Worm (Caenorhabditis elegans) whole organism, young adult: ENCODE data around the gene C06A1.3.

Experiments
- B0019.2 ChIP-seq: fragments of 200-800 bp; sonication (Bioruptor generic); conservative IDR thresholded peaks from 2 replicates; pipeline ENCODE4 v1.3.6; 2022; ENCODE audit warnings: missing genetic modification reagents, missing genetic modification characterization, missing compliant biosample characterization
- B0035.1 ChIP-seq: sonication (generic microtip); optimal IDR thresholded peaks from 2 replicates; lab custom pipeline; 2016; ENCODE audit warnings: missing genetic modification characterization, mild to moderate bottlenecking, missing compliant biosample characterization, missing genotype, missing genetic modification reagents
- B0261.1 ChIP-seq: sonication (generic microtip); optimal IDR thresholded peaks from 2 replicates; lab custom pipeline; 2016; ENCODE audit warnings: mild to moderate bottlenecking, missing genetic modification characterization, moderate library complexity, missing compliant biosample characterization
- B0336.3 ChIP-seq: fragments of 200-800 bp; sonication (Bioruptor generic); IDR thresholded peaks from 2 replicates; pipeline ENCODE4 v1.3.6; 2022; ENCODE audit warnings: missing genetic modification characterization, missing compliant biosample characterization
- C17E4.6 ChIP-seq: fragments of 200-800 bp; sonication (Bioruptor generic); IDR thresholded peaks from 2 replicates; pipeline ENCODE4 v1.3.6; 2022; ENCODE audit warnings: missing genetic modification reagents, missing genetic modification characterization, missing compliant biosample characterization
- F10E7.11 ChIP-seq: sonication (generic microtip); optimal IDR thresholded peaks from 2 replicates; lab custom pipeline; 2017; ENCODE audit warnings: mild to moderate bottlenecking, missing genetic modification characterization, moderate library complexity, missing compliant biosample characterization
- F22D6.2 ChIP-seq: sonication (generic microtip); optimal IDR thresholded peaks from 2 replicates; lab custom pipeline; 2016; ENCODE audit warnings: mild to moderate bottlenecking, missing genetic modification characterization, missing compliant biosample characterization
- F23B12.7 ChIP-seq: sonication (generic microtip); optimal IDR thresholded peaks from 2 replicates; lab custom pipeline; 2017; ENCODE audit warnings: missing genetic modification characterization, mild to moderate bottlenecking, missing compliant biosample characterization, antibody characterized with exemption, moderate library complexity; ENCODE audit not compliant: insufficient read depth
- F37B4.10 ChIP-seq: fragments of 200-800 bp; sonication (Bioruptor generic); IDR thresholded peaks from 2 replicates; pipeline ENCODE4 v1.3.6; 2022; ENCODE audit warnings: missing genetic modification characterization, missing compliant biosample characterization
- aptf-2 ChIP-seq: fragments of 200-800 bp; sonication (Bioruptor generic); conservative IDR thresholded peaks from 2 replicates; pipeline ENCODE4 v1.3.6; 2022; ENCODE audit warnings: missing genetic modification reagents, missing genetic modification characterization, missing compliant biosample characterization
- aptf-3 ChIP-seq: fragments of 200-800 bp; sonication (Bioruptor generic); IDR thresholded peaks from 2 replicates; pipeline ENCODE4 v1.3.6; 2022; ENCODE audit warnings: missing genetic modification characterization, missing compliant biosample characterization
- bed-2 ChIP-seq: fragments of 200-800 bp; sonication (Bioruptor generic); IDR thresholded peaks from 2 replicates; pipeline ENCODE4 v1.3.6; 2022; ENCODE audit warnings: missing genetic modification reagents, missing genetic modification characterization, missing compliant biosample characterization
- ceh-100 ChIP-seq: fragments of 200-800 bp; sonication (Bioruptor generic); IDR thresholded peaks from 2 replicates; pipeline ENCODE4 v1.3.6; 2022; ENCODE audit warnings: missing genetic modification reagents, missing genetic modification characterization, missing compliant biosample characterization
- ceh-27 ChIP-seq: fragments of 200-800 bp; sonication (Bioruptor generic); optimal IDR thresholded peaks from 2 replicates; lab custom pipeline; 2018; ENCODE audit warnings: mild to moderate bottlenecking, missing genetic modification characterization, moderate library complexity, missing compliant biosample characterization
- ceh-79 ChIP-seq: sonication (generic microtip); optimal IDR thresholded peaks from 2 replicates; lab custom pipeline; 2017; ENCODE audit warnings: mild to moderate bottlenecking, missing genetic modification characterization, missing compliant biosample characterization
- die-1 ChIP-seq: sonication (generic microtip); optimal IDR thresholded peaks from 2 replicates; lab custom pipeline; 2016; ENCODE audit warnings: missing genotype, mild to moderate bottlenecking, missing genetic modification characterization, missing compliant biosample characterization
- dox-1 ChIP-seq: fragments of 200-800 bp; sonication (Bioruptor generic); IDR thresholded peaks from 2 replicates; pipeline ENCODE4 v1.3.6; 2022; ENCODE audit warnings: missing genetic modification reagents, missing genetic modification characterization, missing compliant biosample characterization
- dpff-1 ChIP-seq: sonication (generic microtip); optimal IDR thresholded peaks from 2 replicates; lab custom pipeline; 2017; ENCODE audit warnings: mild to moderate bottlenecking, missing genetic modification characterization, missing compliant biosample characterization
- dpl-1 ChIP-seq: fragments of 150-350 bp; optimal IDR thresholded peaks from 2 replicates; lab custom pipeline; 2014; ENCODE audit warnings: missing biosample characterization, missing genetic modification reagents, missing genetic modification characterization
- efl-1 ChIP-seq: fragments of 150-350 bp; optimal IDR thresholded peaks from 2 replicates; lab custom pipeline; 2014; ENCODE audit warnings: missing biosample characterization, missing genetic modification reagents, missing genetic modification characterization
- ekl-4 ChIP-seq: fragments of 200-800 bp; sonication (Bioruptor generic); IDR thresholded peaks from 2 replicates; pipeline ENCODE4 v1.3.6; 2022; ENCODE audit warnings: missing genetic modification reagents, missing genetic modification characterization, missing compliant biosample characterization
- him-1 ChIP-seq: sonication (generic microtip); optimal IDR thresholded peaks from 2 replicates; lab custom pipeline; 2016; ENCODE audit warnings: missing genotype, missing genetic modification reagents, missing genetic modification characterization, missing compliant biosample characterization
- hmg-1.2 ChIP-seq: fragments of 200-800 bp; sonication (Bioruptor generic); IDR thresholded peaks from 2 replicates; pipeline ENCODE4 v1.3.6; 2022; ENCODE audit warnings: missing genetic modification reagents, missing genetic modification characterization, missing compliant biosample characterization
- hrde-1 ChIP-seq: sonication (generic microtip); optimal IDR thresholded peaks from 2 replicates; lab custom pipeline; 2016; ENCODE audit warnings: missing genetic modification characterization, mild to moderate bottlenecking, missing compliant biosample characterization, moderate library complexity, missing genotype, missing genetic modification reagents, borderline replicate concordance
- hsf-1 ChIP-seq: fragments of 200-800 bp; sonication (Bioruptor generic); IDR thresholded peaks from 2 replicates; pipeline ENCODE4 v1.3.6; 2022; ENCODE audit warnings: missing genetic modification reagents, missing genetic modification characterization, missing compliant biosample characterization
- let-607 ChIP-seq, 2 experiments: fragments of 200-800 bp in 1 of 2; sonication (Bioruptor generic) in 1 of 2; sonication (generic microtip) in 1 of 2; optimal IDR thresholded peaks; 2 replicates each; lab custom pipeline; 2016 to 2018; ENCODE audit warnings: mild to moderate bottlenecking in 2 of 2, missing compliant biosample characterization in 2 of 2, missing genetic modification characterization in 2 of 2, moderate library complexity in 2 of 2, missing genotype in 1 of 2
- lin-26 ChIP-seq: fragments of 200-800 bp; sonication (Bioruptor generic); IDR thresholded peaks from 2 replicates; pipeline ENCODE4 v1.3.6; 2022; ENCODE audit warnings: missing genetic modification reagents, missing genetic modification characterization, missing compliant biosample characterization
- lir-1 ChIP-seq: fragments of 200-800 bp; sonication (Bioruptor generic); conservative IDR thresholded peaks from 2 replicates; pipeline ENCODE4 v1.3.6; 2022; ENCODE audit warnings: missing genetic modification reagents, missing genetic modification characterization, missing compliant biosample characterization
- lsy-27 ChIP-seq: sonication (generic microtip); optimal IDR thresholded peaks from 2 replicates; lab custom pipeline; 2017; ENCODE audit warnings: missing genetic modification characterization, mild to moderate bottlenecking, missing compliant biosample characterization, antibody characterized with exemption, missing genotype, borderline replicate concordance; ENCODE audit not compliant: insufficient read depth
- madf-10 ChIP-seq: sonication (generic microtip); optimal IDR thresholded peaks from 2 replicates; lab custom pipeline; 2016; ENCODE audit warnings: mild to moderate bottlenecking, missing genetic modification characterization, missing compliant biosample characterization
- madf-6 ChIP-seq: fragments of 200-800 bp; sonication (Bioruptor generic); IDR thresholded peaks from 2 replicates; pipeline ENCODE4 v1.3.6; 2022; ENCODE audit warnings: missing genetic modification reagents, missing genetic modification characterization, missing compliant biosample characterization
- madf-8 ChIP-seq: fragments of 200-800 bp; sonication (Bioruptor generic); conservative IDR thresholded peaks from 2 replicates; pipeline ENCODE4 v1.3.6; 2022; ENCODE audit warnings: missing genetic modification reagents, missing genetic modification characterization, missing compliant biosample characterization
- mel-28 ChIP-seq: sonication (generic microtip); optimal IDR thresholded peaks from 2 replicates; lab custom pipeline; 2016; ENCODE audit warnings: borderline replicate concordance, mild to moderate bottlenecking, missing genetic modification characterization, missing compliant biosample characterization
- mxl-1 ChIP-seq: sonication (generic microtip); optimal IDR thresholded peaks from 2 replicates; lab custom pipeline; 2016; ENCODE audit warnings: missing genetic modification characterization, missing compliant biosample characterization
- nfya-1 ChIP-seq: sonication (generic microtip); optimal IDR thresholded peaks from 2 replicates; lab custom pipeline; 2017; ENCODE audit warnings: antibody characterized with exemption, missing compliant biosample characterization, missing genetic modification characterization, borderline replicate concordance; ENCODE audit not compliant: insufficient read depth
- nhr-27 ChIP-seq: fragments of 200-800 bp; sonication (Bioruptor generic); optimal IDR thresholded peaks from 2 replicates; lab custom pipeline; 2018; ENCODE audit warnings: mild to moderate bottlenecking, missing genetic modification characterization, moderate library complexity, missing compliant biosample characterization
- pha-4 ChIP-seq: fragments of 150-350 bp; sonication (generic microtip); optimal IDR thresholded peaks from 2 replicates; lab custom pipeline; 2014; ENCODE audit warnings: missing biosample characterization, missing genetic modification reagents, missing genetic modification characterization
- rec-8 ChIP-seq, 2 experiments: sonication (generic microtip); optimal IDR thresholded peaks; 2 replicates each; lab custom pipeline; 2016; ENCODE audit warnings: mild to moderate bottlenecking in 2 of 2, missing genetic modification characterization in 2 of 2, missing genetic modification reagents in 2 of 2, missing genotype in 2 of 2, missing biosample characterization in 1 of 2, missing compliant biosample characterization in 1 of 2, moderate library complexity in 1 of 2
- repo-1 ChIP-seq: sonication (generic microtip); optimal IDR thresholded peaks from 2 replicates; lab custom pipeline; 2017; ENCODE audit warnings: mild to moderate bottlenecking, missing genetic modification characterization, missing compliant biosample characterization
- sdz-38 ChIP-seq: sonication (generic microtip); optimal IDR thresholded peaks from 2 replicates; lab custom pipeline; 2016; ENCODE audit warnings: missing genotype, missing genetic modification characterization, missing compliant biosample characterization
- snpc-4 ChIP-seq, 5 experiments: fragments of 150-350 bp in 1 of 5; sonication (generic microtip) in 4 of 5; optimal IDR thresholded peaks; 2 replicates each; lab custom pipeline; 2014 to 2018; ENCODE audit warnings: missing genetic modification characterization in 5 of 5, missing biosample characterization in 3 of 5, antibody characterized with exemption in 2 of 5, mild to moderate bottlenecking in 2 of 5, missing compliant biosample characterization in 2 of 5, missing genotype in 2 of 5, moderate library complexity in 2 of 5, missing genetic modification reagents in 1 of 5
- somi-1 ChIP-seq: fragments of 200-800 bp; sonication (Bioruptor generic); optimal IDR thresholded peaks from 2 replicates; lab custom pipeline; 2018; ENCODE audit warnings: mild to moderate bottlenecking, missing genetic modification characterization, missing compliant biosample characterization
- tbp1 ChIP-seq: fragments of 200-800 bp; sonication (Bioruptor generic); optimal IDR thresholded peaks from 2 replicates; lab custom pipeline; 2018; ENCODE audit warnings: mild to moderate bottlenecking, missing genetic modification characterization, missing compliant biosample characterization
- xnd-1 ChIP-seq: sonication (generic microtip); optimal IDR thresholded peaks from 2 replicates; lab custom pipeline; 2016; ENCODE audit warnings: missing genotype, missing genetic modification reagents, missing genetic modification characterization, missing compliant biosample characterization
- ztf-3 ChIP-seq: fragments of 200-800 bp; sonication (Bioruptor generic); optimal IDR thresholded peaks from 2 replicates; lab custom pipeline; 2018; ENCODE audit warnings: mild to moderate bottlenecking, missing genetic modification characterization, missing compliant biosample characterization

Gene C06A1.3

ce11 chrII:10537988-10538387 lies 34.1 kb upstream of the C06A1.3 start (continued):
- TF ChIP-seq efl-1 (GFP tag; lab: Kevin White, UChicago) (no peak), nfya-1 (tag; lab: Kevin White, UChicago) (no peak), xnd-1 (tag; lab: Kevin White, UChicago) (no peak), lir-1 (GFP tag; lab: Robert Waterston, UW) (no peak), lin-26 (no peak), hsf-1 (GFP tag; lab: Robert Waterston, UW) (no peak), hmg-1.2 (no peak), pha-4 (no peak), B0261.1 (no peak), ceh-100 (GFP tag; lab: Robert Waterston, UW) (no peak), dpff-1 (tag; lab: Kevin White, UChicago) (no peak), F22D6.2 (tag; lab: Kevin White, UChicago) (no peak), ztf-3 (GFP tag; lab: Kevin White, UChicago) (no peak), tbp1 (peak; percentile 32), die-1 (tag; lab: Kevin White, UChicago) (no peak), dpl-1 (GFP tag; lab: Kevin White, UChicago) (no peak), him-1 (tag; lab: Kevin White, UChicago) (no peak), somi-1 (GFP tag; lab: Kevin White, UChicago) (no peak), ceh-79 (tag; lab: Kevin White, UChicago) (no peak), mxl-1 (no peak), madf-8 (peak; percentile 29; the same call in 1 of the 2 replicates), ekl-4 (no peak), hrde-1 (tag; lab: Kevin White, UChicago) (no peak), F10E7.11 (tag; lab: Kevin White, UChicago) (no peak), sdz-38 (tag; lab: Kevin White, UChicago) (no peak), F23B12.7 (tag; lab: Kevin White, UChicago) (no peak), mel-28 (tag; lab: Kevin White, UChicago) (no peak), aptf-3 (no peak), let-607 (tag; optimal IDR thresholded peaks at IDR 0.05; lab: Kevin White, UChicago) (peak in 1 of 2 experiments; percentile 24), lsy-27 (no peak), B0035.1 (tag; lab: Kevin White, UChicago) (no peak), dox-1 (GFP tag; lab: Robert Waterston, UW) (no peak), repo-1 (tag; lab: Kevin White, UChicago) (no peak)

ce11 chrII:10539232-10539631 lies 32.8 kb upstream of the C06A1.3 start, which contains the start of gene R166.3:
Gene R166.3, minus strand, starts transcription at chrII:10539332.
- TF ChIP-seq nhr-27 (no peak), hrde-1 (tag; lab: Kevin White, UChicago) (peak; percentile 5)

ce11 chrII:10541923-10542486 lies 30.1 kb upstream of the C06A1.3 start, which contains the start of gene pro-1:
Gene pro-1, minus strand, starts transcription at chrII:10541996.
- TF ChIP-seq snpc-4 (GFP tag; optimal IDR thresholded peaks at IDR 0.05; lab: Kevin White, UChicago) (no peak), snpc-4 (tag; optimal IDR thresholded peaks at IDR 0.05; lab: Kevin White, UChicago) (peak in 2 of 4 experiments; percentile 58 to 67), tbp1 (peak; percentile 62), C17E4.6 (GFP tag; lab: Robert Waterston, UW) (no peak), bed-2 (GFP tag; lab: Robert Waterston, UW) (no peak), madf-6 (GFP tag; lab: Robert Waterston, UW) (peak; percentile 79), him-1 (tag; lab: Kevin White, UChicago) (no peak), B0019.2 (GFP tag; lab: Robert Waterston, UW) (no peak; the same call in 1 of the 2 replicates), aptf-2 (GFP tag; lab: Robert Waterston, UW) (no peak), xnd-1 (tag; lab: Kevin White, UChicago) (no peak), madf-10 (tag; lab: Kevin White, UChicago) (peak; percentile 31), F37B4.10 (GFP tag; lab: Robert Waterston, UW) (no peak), B0336.3 (peak; percentile 4; the same call in 1 of the 2 replicates), ceh-27 (GFP tag; lab: Kevin White, UChicago) (peak; percentile 26), madf-8 (0 out of 2 replicates have a peak, but pooled peaks have one; percentile 5), rec-8 (tag; optimal IDR thresholded peaks at IDR 0.05; lab: Kevin White, UChicago) (no peak)
